Worm (Caenorhabditis elegans): Measurements from ENCODE around the gene Y67A10A.2.
"Not testable (repeated sequence)": the region's sequence is repeated elsewhere in the genome, so short reads cannot be mapped to it uniquely, and the experiment has no call there.

The Y67A10A.2 gene

DNA sequence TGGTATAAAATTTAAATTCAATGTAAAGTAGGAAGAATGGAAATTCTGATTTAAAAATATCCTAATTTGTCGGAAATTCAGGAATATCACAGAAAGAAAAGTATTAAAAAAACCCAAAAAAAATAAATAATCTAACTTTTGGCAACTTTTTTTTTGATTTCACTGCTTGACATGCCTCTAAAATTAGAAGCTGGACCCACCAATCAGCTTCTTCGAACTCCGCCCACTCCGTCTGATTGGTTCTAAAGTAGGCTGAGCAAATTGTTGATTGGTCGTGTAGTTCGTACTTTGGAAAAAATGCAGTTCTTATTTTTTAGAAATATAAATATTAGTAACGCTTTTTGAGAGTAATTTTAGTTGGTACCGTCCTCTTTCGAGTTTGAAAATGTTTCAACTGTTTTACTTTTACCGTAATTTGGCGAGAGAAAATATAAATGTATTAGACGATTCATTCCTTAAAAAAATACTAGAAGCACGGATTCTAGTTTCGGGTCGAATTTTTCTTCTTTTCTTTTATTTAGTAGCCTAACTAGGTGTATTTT lies 28.1 kb downstream of the Y67A10A.2 start:
- TF ChIP-seq tbx-11 (GFP tag; IDR thresholded peaks at IDR 0.05) (no peak), flt-1 (GFP tag; IDR thresholded peaks at IDR 0.05) (no peak), pes-1 (GFP tag; IDR thresholded peaks at IDR 0.05) (no peak), ceh-36 (tag; optimal IDR thresholded peaks at IDR 0.05) (no peak), hnd-1 (tag; optimal IDR thresholded peaks at IDR 0.05) (no peak), tbx-37 (GFP tag; conservative IDR thresholded peaks at IDR 0.05) (no peak), ets-7 (tag; optimal IDR thresholded peaks at IDR 0.05) (no peak), aly-1 (tag; optimal IDR thresholded peaks at IDR 0.05) (no peak), F13C5.2 (tag; optimal IDR thresholded peaks at IDR 0.05) (no peak), ama-1 (optimal IDR thresholded peaks at IDR 0.05) (no peak), hmg-4 (GFP tag; optimal IDR thresholded peaks at IDR 0.05) (no peak), tra-4 (tag; optimal IDR thresholded peaks at IDR 0.05) (no peak), ceh-13 (GFP tag; optimal IDR thresholded peaks at IDR 0.05) (no peak), sea-1 (GFP tag; conservative IDR thresholded peaks at IDR 0.05) (no peak), scrt-1 (GFP tag; IDR thresholded peaks at IDR 0.05) (no peak)

DNA sequence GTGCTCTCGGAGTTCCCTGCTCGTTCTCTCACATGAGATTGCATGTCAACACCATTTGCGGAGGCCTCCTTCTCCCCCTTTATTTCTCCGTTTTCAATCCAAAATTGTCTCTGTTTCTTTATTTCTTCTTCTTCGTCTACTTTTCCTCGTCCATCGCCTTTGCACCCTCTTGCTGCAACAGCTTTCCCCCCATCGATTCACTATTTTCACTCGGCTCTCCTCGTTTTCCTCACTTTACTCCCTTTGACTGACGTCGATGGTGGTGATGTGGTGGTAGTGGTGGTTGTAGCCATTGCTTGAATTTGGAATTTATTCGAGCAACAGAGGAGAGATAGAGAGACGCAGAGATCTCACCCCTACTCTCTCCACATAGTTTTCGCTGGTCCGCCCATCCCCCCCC lies 33.8 kb downstream of the Y67A10A.2 start:
- no peak for TF ChIP-seq sea-1 (GFP tag; conservative IDR thresholded peaks at IDR 0.05)
- no peak for TF ChIP-seq hnd-1 (tag; optimal IDR thresholded peaks at IDR 0.05)
- TF ChIP-seq hmbx-1 (tag; optimal IDR thresholded peaks at IDR 0.05) = no peak
- no peak for TF ChIP-seq scrt-1 (GFP tag; IDR thresholded peaks at IDR 0.05)

DNA sequence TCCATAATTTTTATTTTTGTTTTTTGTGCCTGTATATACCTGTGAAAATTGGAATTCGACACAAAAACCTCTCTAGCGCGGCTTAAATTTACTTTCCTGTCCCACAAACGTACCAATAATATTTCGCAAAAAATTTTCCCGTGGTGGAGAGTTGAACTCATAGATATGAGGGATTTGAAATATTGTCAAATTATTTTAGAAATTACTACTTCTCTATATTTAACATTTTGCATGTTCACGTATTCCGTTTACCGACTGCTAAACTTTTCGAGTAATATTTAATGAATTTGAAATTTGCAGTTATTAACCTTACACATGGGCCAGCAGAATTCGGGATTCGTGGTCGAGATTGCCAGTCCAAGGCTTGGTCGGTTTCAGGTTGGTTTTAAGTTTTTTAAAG lies 36.0 kb downstream of the Y67A10A.2 start, which contains the start of gene Y67A10A.7:
Gene Y67A10A.7, plus strand, starts transcription at position 301 of the 400 bp plus-strand sequence.
- TF ChIP-seq ama-1 (optimal IDR thresholded peaks at IDR 0.05); ceh-13 (GFP tag; optimal IDR thresholded peaks at IDR 0.05); hnd-1 (tag; optimal IDR thresholded peaks at IDR 0.05): not testable (repeated sequence)

DNA sequence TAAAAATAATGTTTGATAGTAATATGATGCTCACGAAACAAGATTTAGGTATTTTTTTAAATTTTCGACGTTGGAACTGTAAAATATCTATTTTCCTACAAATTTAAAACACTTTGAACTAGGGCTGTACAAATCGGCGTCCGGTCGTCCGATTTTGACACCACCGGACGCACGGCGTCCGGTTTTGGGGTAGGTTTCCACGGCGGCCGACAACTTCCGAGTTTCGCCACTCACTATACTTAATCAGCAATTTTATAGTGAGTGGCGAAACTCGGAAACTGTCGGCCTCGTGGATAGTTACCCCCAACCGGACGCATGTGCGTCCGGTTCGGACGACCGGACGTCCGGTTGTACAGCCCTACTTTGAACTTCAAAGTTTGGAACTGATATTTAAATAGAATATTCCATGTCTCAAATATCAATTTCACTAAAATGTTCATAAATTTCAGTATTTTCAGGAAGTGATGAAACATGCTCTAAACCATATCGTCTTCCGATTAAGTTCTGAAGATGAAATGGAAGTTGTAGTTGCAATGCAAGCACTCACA lies 39.5 kb downstream of the Y67A10A.2 start:
- TF ChIP-seq ceh-36 (tag; optimal IDR thresholded peaks at IDR 0.05) = no peak
- TF ChIP-seq hmg-4 (GFP tag; optimal IDR thresholded peaks at IDR 0.05) = no peak

DNA sequence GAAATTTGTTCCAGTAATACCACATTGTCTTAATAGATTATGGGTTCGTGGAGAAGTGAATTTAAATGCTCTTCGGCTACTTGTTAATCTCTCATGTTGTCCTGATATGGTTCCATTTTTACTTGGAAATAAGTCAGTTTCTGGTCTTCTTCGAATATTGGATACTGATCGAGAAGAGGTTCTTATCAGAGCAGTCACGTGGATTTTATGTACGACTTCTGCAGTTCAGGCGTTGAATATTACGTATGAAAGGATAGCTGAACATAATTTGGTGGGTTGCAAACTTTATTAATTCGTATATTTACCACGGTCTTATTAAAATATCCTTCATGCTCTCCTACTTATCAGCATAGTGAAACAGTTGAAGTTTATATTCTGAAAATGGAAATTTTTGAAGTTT lies 40.0 kb downstream of the Y67A10A.2 start:
- no peak for TF ChIP-seq hnd-1 (tag; optimal IDR thresholded peaks at IDR 0.05)
- TF ChIP-seq sea-1 (GFP tag; conservative IDR thresholded peaks at IDR 0.05) = no peak
- no peak for TF ChIP-seq scrt-1 (GFP tag; IDR thresholded peaks at IDR 0.05)
- no peak for TF ChIP-seq tra-4 (tag; optimal IDR thresholded peaks at IDR 0.05)
- no peak for TF ChIP-seq ceh-36 (tag; optimal IDR thresholded peaks at IDR 0.05)
- TF ChIP-seq aly-1 (tag; optimal IDR thresholded peaks at IDR 0.05) = no peak
- TF ChIP-seq tbx-37 (GFP tag; conservative IDR thresholded peaks at IDR 0.05) = no peak
- TF ChIP-seq flt-1 (GFP tag; IDR thresholded peaks at IDR 0.05) = no peak
- TF ChIP-seq tbx-11 (GFP tag; IDR thresholded peaks at IDR 0.05) = no peak
- no peak for TF ChIP-seq ets-7 (tag; optimal IDR thresholded peaks at IDR 0.05)
- TF ChIP-seq hmbx-1 (tag; optimal IDR thresholded peaks at IDR 0.05) = no peak
- no peak for TF ChIP-seq ama-1 (optimal IDR thresholded peaks at IDR 0.05)
- no peak for TF ChIP-seq F13C5.2 (tag; optimal IDR thresholded peaks at IDR 0.05)
- TF ChIP-seq pes-1 (GFP tag; IDR thresholded peaks at IDR 0.05) = no peak
- TF ChIP-seq ceh-13 (GFP tag; optimal IDR thresholded peaks at IDR 0.05) = no peak
- TF ChIP-seq hmg-4 (GFP tag; optimal IDR thresholded peaks at IDR 0.05) = no peak
- no peak for TF ChIP-seq B0310.2 (tag; optimal IDR thresholded peaks at IDR 0.05)

DNA sequence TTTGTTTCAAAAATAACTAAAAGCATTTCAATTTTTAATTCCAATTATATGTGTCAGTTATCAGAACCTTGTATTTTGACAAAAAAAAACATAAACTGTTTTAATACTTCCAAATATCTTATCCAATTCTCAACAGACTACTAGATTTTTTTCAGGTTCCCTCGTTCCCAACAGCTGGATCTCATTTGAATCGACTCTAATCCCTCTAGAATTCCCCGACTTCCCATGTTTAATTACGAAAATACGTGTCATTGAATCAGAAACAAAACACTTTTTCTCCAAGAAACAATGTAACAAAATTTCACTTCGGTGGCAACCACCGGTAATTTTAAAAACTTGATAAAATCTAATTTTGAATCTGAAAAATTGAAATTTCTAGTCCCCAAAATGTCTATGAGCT lies 41.3 kb downstream of the Y67A10A.2 start:
- no peak for TF ChIP-seq tra-4 (tag; optimal IDR thresholded peaks at IDR 0.05)
- no peak for TF ChIP-seq flt-1 (GFP tag; IDR thresholded peaks at IDR 0.05)
- no peak for TF ChIP-seq F13C5.2 (tag; optimal IDR thresholded peaks at IDR 0.05)
- no peak for TF ChIP-seq scrt-1 (GFP tag; IDR thresholded peaks at IDR 0.05)
- no peak for TF ChIP-seq hmg-4 (GFP tag; optimal IDR thresholded peaks at IDR 0.05)
- TF ChIP-seq hnd-1 (tag; optimal IDR thresholded peaks at IDR 0.05) = no peak
- TF ChIP-seq ceh-13 (GFP tag; optimal IDR thresholded peaks at IDR 0.05) = no peak
- no peak for TF ChIP-seq aly-1 (tag; optimal IDR thresholded peaks at IDR 0.05)
- no peak for TF ChIP-seq ama-1 (optimal IDR thresholded peaks at IDR 0.05)
- no peak for TF ChIP-seq ets-7 (tag; optimal IDR thresholded peaks at IDR 0.05)

DNA sequence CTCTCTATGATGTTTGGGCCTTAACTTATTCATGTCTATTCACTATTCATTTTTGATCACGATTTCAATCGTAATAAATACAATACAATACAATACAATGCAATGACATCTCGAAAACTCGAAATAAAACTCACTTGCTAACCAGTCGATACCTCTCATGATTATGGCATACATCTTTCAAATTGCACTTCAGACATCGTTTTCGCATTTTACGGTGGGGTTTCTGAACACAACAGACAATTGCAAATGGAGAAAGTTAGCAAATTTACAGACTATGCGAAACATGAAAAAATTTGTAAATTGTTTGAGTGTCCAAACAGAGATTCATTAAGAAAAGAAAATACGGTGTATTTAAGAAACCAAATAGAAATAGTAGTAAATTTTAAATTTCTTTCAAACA lies 45.6 kb downstream of the Y67A10A.2 start, which contains the start of gene paqr-3:
Gene paqr-3, minus strand, starts transcription at position 210 of the 400 bp plus-strand sequence.
- TF ChIP-seq ets-7 (tag; optimal IDR thresholded peaks at IDR 0.05) (no peak), pes-1 (GFP tag; IDR thresholded peaks at IDR 0.05) (no peak), tra-4 (tag; optimal IDR thresholded peaks at IDR 0.05) (no peak), F13C5.2 (tag; optimal IDR thresholded peaks at IDR 0.05) (no peak), sea-1 (GFP tag; conservative IDR thresholded peaks at IDR 0.05) (no peak), hnd-1 (tag; optimal IDR thresholded peaks at IDR 0.05) (no peak), tbx-11 (GFP tag; IDR thresholded peaks at IDR 0.05) (no peak), scrt-1 (GFP tag; IDR thresholded peaks at IDR 0.05) (no peak), hmbx-1 (tag; optimal IDR thresholded peaks at IDR 0.05) (no peak), aly-1 (tag; optimal IDR thresholded peaks at IDR 0.05) (no peak), ceh-36 (tag; optimal IDR thresholded peaks at IDR 0.05) (no peak), ceh-13 (GFP tag; optimal IDR thresholded peaks at IDR 0.05) (no peak), flt-1 (GFP tag; IDR thresholded peaks at IDR 0.05) (no peak), ama-1 (optimal IDR thresholded peaks at IDR 0.05) (no peak), hmg-4 (GFP tag; optimal IDR thresholded peaks at IDR 0.05) (no peak), tbx-37 (GFP tag; conservative IDR thresholded peaks at IDR 0.05) (no peak), B0310.2 (tag; optimal IDR thresholded peaks at IDR 0.05) (no peak)

DNA sequence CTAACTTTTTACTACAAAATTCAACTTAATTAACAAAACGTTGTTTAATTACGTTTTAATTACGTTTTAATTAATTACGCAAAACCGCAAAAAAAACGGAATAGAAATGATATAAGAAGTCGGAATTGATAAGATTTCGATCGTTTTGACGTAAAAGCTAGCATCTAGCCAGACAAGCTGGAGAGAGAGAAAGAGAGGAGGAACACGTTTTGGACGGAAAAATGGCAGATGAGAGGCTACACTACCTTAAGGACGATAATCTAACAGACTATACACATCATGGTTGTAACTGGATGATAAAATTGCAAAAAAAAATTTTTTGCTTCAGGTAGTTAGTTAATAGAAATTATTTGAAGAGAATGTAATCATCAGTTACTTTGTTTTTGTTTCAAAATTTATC lies 46.3 kb downstream of the Y67A10A.2 start:
- TF ChIP-seq hmg-4 (GFP tag; optimal IDR thresholded peaks at IDR 0.05) = no peak
- no peak for TF ChIP-seq scrt-1 (GFP tag; IDR thresholded peaks at IDR 0.05)
- no peak for TF ChIP-seq aly-1 (tag; optimal IDR thresholded peaks at IDR 0.05)
- no peak for TF ChIP-seq ets-7 (tag; optimal IDR thresholded peaks at IDR 0.05)
- no peak for TF ChIP-seq hnd-1 (tag; optimal IDR thresholded peaks at IDR 0.05)
- TF ChIP-seq pes-1 (GFP tag; IDR thresholded peaks at IDR 0.05) = no peak
- no peak for TF ChIP-seq hmbx-1 (tag; optimal IDR thresholded peaks at IDR 0.05)

Data from whole organism, early embryonic.